Worm (Caenorhabditis elegans) whole organism, early embryonic: ENCODE data around the gene nduv-2.

ENCODE experiments used
- B0310.2 ChIP-seq: sonication (generic microtip); optimal IDR thresholded peaks from 2 replicates; lab custom pipeline; 2016; ENCODE audit warnings: mild to moderate bottlenecking, missing genetic modification characterization, missing compliant biosample characterization
- F13C5.2 ChIP-seq: sonication (generic microtip); optimal IDR thresholded peaks from 2 replicates; lab custom pipeline; 2017; ENCODE audit warnings: mild to moderate bottlenecking, missing genetic modification characterization, inconsistent platforms, missing compliant biosample characterization
- aly-1 ChIP-seq: sonication (generic microtip); optimal IDR thresholded peaks from 2 replicates; lab custom pipeline; 2016; ENCODE audit warnings: missing genetic modification characterization, missing compliant biosample characterization
- ama-1 ChIP-seq: fragments of 150-350 bp; optimal IDR thresholded peaks from 2 replicates; lab custom pipeline; 2014
- ceh-13 ChIP-seq: fragments of 200-800 bp; sonication (Bioruptor generic); optimal IDR thresholded peaks from 2 replicates; lab custom pipeline; 2018; ENCODE audit warnings: mild to moderate bottlenecking, missing genetic modification characterization, missing compliant biosample characterization
- ceh-36 ChIP-seq: sonication (generic microtip); optimal IDR thresholded peaks from 2 replicates; lab custom pipeline; 2016; ENCODE audit warnings: missing genetic modification characterization, inconsistent platforms, missing compliant biosample characterization
- ets-7 ChIP-seq: sonication (generic microtip); optimal IDR thresholded peaks from 2 replicates; lab custom pipeline; 2016; ENCODE audit warnings: missing genotype, missing genetic modification characterization, missing compliant biosample characterization
- flt-1 ChIP-seq: fragments of 200-800 bp; sonication (Bioruptor generic); IDR thresholded peaks from 2 replicates; pipeline ENCODE4 v1.3.6; 2022; ENCODE audit warnings: missing genetic modification characterization, missing compliant biosample characterization
- hmbx-1 ChIP-seq: sonication (generic microtip); optimal IDR thresholded peaks from 2 replicates; lab custom pipeline; 2016; ENCODE audit warnings: mild to moderate bottlenecking, missing genetic modification characterization, missing compliant biosample characterization
- hmg-4 ChIP-seq: fragments of 200-800 bp; sonication (Bioruptor generic); optimal IDR thresholded peaks from 2 replicates; lab custom pipeline; 2018; ENCODE audit warnings: mild to moderate bottlenecking, missing genetic modification characterization, missing compliant biosample characterization
- hnd-1 ChIP-seq: sonication (generic microtip); optimal IDR thresholded peaks from 2 replicates; lab custom pipeline; 2016; ENCODE audit warnings: missing genetic modification characterization, missing compliant biosample characterization
- pes-1 ChIP-seq: fragments of 200-800 bp; sonication (Bioruptor generic); IDR thresholded peaks from 2 replicates; pipeline ENCODE4 v1.3.6; 2022; ENCODE audit warnings: missing genetic modification reagents, missing genetic modification characterization, missing compliant biosample characterization
- scrt-1 ChIP-seq: fragments of 200-800 bp; sonication (Bioruptor generic); IDR thresholded peaks from 2 replicates; pipeline ENCODE4 v1.3.6; 2022; ENCODE audit warnings: missing genetic modification characterization, missing compliant biosample characterization
- sea-1 ChIP-seq: fragments of 200-800 bp; sonication (Bioruptor generic); conservative IDR thresholded peaks from 2 replicates; pipeline ENCODE4 v1.3.6; 2022; ENCODE audit warnings: missing genetic modification characterization, missing compliant biosample characterization
- tbx-11 ChIP-seq: fragments of 200-800 bp; sonication (Bioruptor generic); IDR thresholded peaks from 2 replicates; pipeline ENCODE4 v1.3.6; 2022; ENCODE audit warnings: missing genetic modification characterization, missing compliant biosample characterization
- tbx-37 ChIP-seq: fragments of 200-800 bp; sonication (Bioruptor generic); conservative IDR thresholded peaks from 2 replicates; pipeline ENCODE4 v1.3.6; 2022; ENCODE audit warnings: missing genetic modification reagents, missing genetic modification characterization, missing compliant biosample characterization
- tra-4 ChIP-seq: sonication (generic microtip); optimal IDR thresholded peaks from 2 replicates; lab custom pipeline; 2017; ENCODE audit warnings: missing genetic modification characterization, missing compliant biosample characterization

nduv-2 gene

ce11 chrV:13625517-13626097, at the start of gene nduv-2, which contains the start of gene F53F4.12:
Gene nduv-2, minus strand, starts transcription at chrV:13625567.
Gene F53F4.12, plus strand, starts transcription at chrV:13626047.
- no peak for TF ChIP-seq B0310.2
- TF ChIP-seq ets-7 (tag; lab: Kevin White, UChicago), result no peak
- no peak for TF ChIP-seq hmbx-1 (tag; lab: Kevin White, UChicago)
- TF ChIP-seq hmg-4 (GFP tag; lab: Kevin White, UChicago), result no peak
- TF ChIP-seq flt-1 (GFP tag; lab: Robert Waterston, UW), result no peak
- TF ChIP-seq sea-1, result no peak
- TF ChIP-seq ceh-13 (GFP tag; lab: Kevin White, UChicago), result no peak
- no peak for TF ChIP-seq pes-1 (GFP tag; lab: Robert Waterston, UW)
- no peak for TF ChIP-seq ama-1 (lab: Kevin White, UChicago)
- TF ChIP-seq tra-4 (tag; lab: Kevin White, UChicago), result no peak

ce11 chrV:13671911-13672639, 46.7 kb upstream of the nduv-2 start, which contains the start of the genes mip-2 and F58G11.4:
Gene mip-2, minus strand, starts transcription at chrV:13671958.
Gene F58G11.4, plus strand, starts transcription at chrV:13672589.
- TF ChIP-seq sea-1 (no peak), ceh-36 (tag; lab: Kevin White, UChicago) (no peak), aly-1 (tag; lab: Kevin White, UChicago) (no peak), scrt-1 (no peak), hmg-4 (GFP tag; lab: Kevin White, UChicago) (no peak), hnd-1 (tag; lab: Kevin White, UChicago) (no peak), flt-1 (GFP tag; lab: Robert Waterston, UW) (no peak), ceh-13 (GFP tag; lab: Kevin White, UChicago) (no peak), hmbx-1 (tag; lab: Kevin White, UChicago) (no peak), ama-1 (lab: Kevin White, UChicago) (no peak), tbx-37 (GFP tag; lab: Robert Waterston, UW) (no peak), tra-4 (tag; lab: Kevin White, UChicago) (no peak), B0310.2 (no peak), ets-7 (tag; lab: Kevin White, UChicago) (no peak), tbx-11 (GFP tag; lab: Robert Waterston, UW) (no peak)

- TF ChIP-seq ets-7 (tag; lab: Kevin White, UChicago) (no peak), B0310.2 (no peak), tbx-11 (GFP tag; lab: Robert Waterston, UW) (no peak), aly-1 (tag; lab: Kevin White, UChicago) (no peak), ceh-13 (GFP tag; lab: Kevin White, UChicago) (no peak), ceh-36 (tag; lab: Kevin White, UChicago) (no peak), tra-4 (tag; lab: Kevin White, UChicago) (no peak), F13C5.2 (tag; lab: Kevin White, UChicago) (no peak)
These were observed 43.8 kb upstream of the nduv-2 start for ce11 chrV:13669170-13669569.

- TF ChIP-seq pes-1 (GFP tag; lab: Robert Waterston, UW) (0 out of 2 replicates have a peak, but pooled peaks have one; percentile 18), flt-1 (GFP tag; lab: Robert Waterston, UW) (no peak)
These were observed 43.0 kb upstream of the nduv-2 start for ce11 chrV:13668337-13668736.

ce11 chrV:13666460-13666859, 41.1 kb upstream of the nduv-2 start:
- TF ChIP-seq scrt-1 (no peak), sea-1 (no peak)

- TF ChIP-seq F13C5.2 (tag; lab: Kevin White, UChicago) (no peak), tbx-11 (GFP tag; lab: Robert Waterston, UW) (no peak), hmg-4 (GFP tag; lab: Kevin White, UChicago) (no peak), pes-1 (GFP tag; lab: Robert Waterston, UW) (no peak), ceh-36 (tag; lab: Kevin White, UChicago) (no peak)
These were observed 39.7 kb upstream of the nduv-2 start, which contains the start of gene rde-12 for ce11 chrV:13665089-13665488. Gene rde-12, plus strand, starts transcription at chrV:13665389.

ce11 chrV:13664340-13664916, 39.1 kb upstream of the nduv-2 start:
- TF ChIP-seq flt-1 (GFP tag; lab: Robert Waterston, UW) (no peak), F13C5.2 (tag; lab: Kevin White, UChicago) (no peak), pes-1 (GFP tag; lab: Robert Waterston, UW) (no peak), hnd-1 (tag; lab: Kevin White, UChicago) (no peak), hmg-4 (GFP tag; lab: Kevin White, UChicago) (no peak), ets-7 (tag; lab: Kevin White, UChicago) (no peak), ama-1 (lab: Kevin White, UChicago) (no peak), aly-1 (tag; lab: Kevin White, UChicago) (no peak), ceh-13 (GFP tag; lab: Kevin White, UChicago) (no peak), B0310.2 (no peak)
